Worm (Caenorhabditis elegans): ENCODE data around the gene pck-1.

Gene pck-1

DNA sequence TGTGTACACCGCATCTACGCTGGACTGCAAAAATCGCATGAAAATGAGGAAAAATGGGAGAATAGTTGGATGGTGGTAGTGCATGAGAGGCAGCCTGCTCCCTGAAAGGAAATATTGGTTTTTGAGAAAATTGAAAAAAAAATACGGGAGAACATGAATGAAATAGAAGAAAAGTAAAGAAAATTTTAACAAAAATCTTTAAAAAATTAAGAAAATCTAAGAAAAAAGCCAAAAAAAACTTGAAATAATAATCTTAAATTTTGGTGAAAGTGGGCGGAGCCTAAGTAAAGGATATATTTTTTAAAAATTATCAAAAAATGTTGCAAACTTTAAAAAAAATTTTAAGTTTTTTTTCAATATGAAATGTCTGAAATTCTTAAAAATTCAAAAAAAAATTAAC, 42.2 kb downstream of the pck-1 start, which contains the start of gene H10E21.5:
Gene H10E21.5 (minus strand): TSS at position 101 of the 400 bp plus-strand sequence.
- TF ChIP-seq lsy-2 (tag; optimal IDR thresholded peaks at IDR 0.05) (no peak), nhr-6 (tag; optimal IDR thresholded peaks at IDR 0.05) (no peak), ztf-4 (tag; optimal IDR thresholded peaks at IDR 0.05) (no peak), blmp-1 (tag; optimal IDR thresholded peaks at IDR 0.05; ENCODE audit: insufficient read depth) (no peak), egl-27 (tag; optimal IDR thresholded peaks at IDR 0.05) (no peak), R02D3.7 (tag; optimal IDR thresholded peaks at IDR 0.05) (no peak), nhr-25 (tag; optimal IDR thresholded peaks at IDR 0.05) (no peak), mdl-1 (tag; optimal IDR thresholded peaks at IDR 0.05) (no peak), alr-1 (tag; optimal IDR thresholded peaks at IDR 0.05) (no peak), lin-39 (tag; optimal IDR thresholded peaks at IDR 0.05) (no peak), ztf-11 (tag; optimal IDR thresholded peaks at IDR 0.05) (no peak), unc-62 (GFP tag; optimal IDR thresholded peaks at IDR 0.05) (no peak), nhr-237 (tag; optimal IDR thresholded peaks at IDR 0.05) (no peak), skn-1 (tag; optimal IDR thresholded peaks at IDR 0.05) (no peak), sma-9 (GFP tag; optimal IDR thresholded peaks at IDR 0.05) (no peak), sma-9 (tag; optimal IDR thresholded peaks at IDR 0.05) (no peak), F13H6.1 (tag; optimal IDR thresholded peaks at IDR 0.05) (no peak), ztf-1 (GFP tag; conservative IDR thresholded peaks at IDR 0.05) (no peak), zag-1 (tag; optimal IDR thresholded peaks at IDR 0.05) (no peak), ceh-82 (tag; optimal IDR thresholded peaks at IDR 0.05) (no peak), nhr-10 (tag; optimal IDR thresholded peaks at IDR 0.05) (no peak)

DNA sequence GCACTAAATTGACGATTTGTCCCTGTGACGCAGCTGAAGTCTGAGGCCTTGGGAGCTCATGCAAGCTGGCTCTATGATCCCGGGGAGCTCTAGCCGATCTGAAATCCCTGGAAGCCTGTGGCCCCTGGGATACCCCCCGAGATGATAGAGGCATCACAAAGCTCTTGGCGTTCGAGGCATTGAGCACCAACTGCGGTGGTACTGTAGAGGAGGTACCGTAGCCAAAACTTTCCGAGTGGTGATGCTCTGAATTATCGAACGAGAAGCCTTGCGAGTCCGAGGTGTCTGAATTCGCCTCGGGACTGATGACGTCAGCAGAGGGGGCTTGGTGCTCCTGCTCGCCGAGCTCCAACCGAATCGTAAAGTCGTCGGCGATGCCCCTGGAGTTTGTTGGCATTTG, 44.8 kb downstream of the pck-1 start:
- TF ChIP-seq ztf-4 (tag; optimal IDR thresholded peaks at IDR 0.05) (no peak), mdl-1 (tag; optimal IDR thresholded peaks at IDR 0.05) (no peak), elt-3 (tag; optimal IDR thresholded peaks at IDR 0.05) (no peak), blmp-1 (tag; optimal IDR thresholded peaks at IDR 0.05; ENCODE audit: insufficient read depth) (no peak), ceh-82 (tag; optimal IDR thresholded peaks at IDR 0.05) (no peak), skn-1 (tag; optimal IDR thresholded peaks at IDR 0.05) (no peak), Y55F3AM.14 (GFP tag; optimal IDR thresholded peaks at IDR 0.05) (no peak), ceh-16 (tag; optimal IDR thresholded peaks at IDR 0.05) (no peak), C34F6.9 (tag; optimal IDR thresholded peaks at IDR 0.05) (no peak), fos-1 (tag; optimal IDR thresholded peaks at IDR 0.05) (no peak)

DNA sequence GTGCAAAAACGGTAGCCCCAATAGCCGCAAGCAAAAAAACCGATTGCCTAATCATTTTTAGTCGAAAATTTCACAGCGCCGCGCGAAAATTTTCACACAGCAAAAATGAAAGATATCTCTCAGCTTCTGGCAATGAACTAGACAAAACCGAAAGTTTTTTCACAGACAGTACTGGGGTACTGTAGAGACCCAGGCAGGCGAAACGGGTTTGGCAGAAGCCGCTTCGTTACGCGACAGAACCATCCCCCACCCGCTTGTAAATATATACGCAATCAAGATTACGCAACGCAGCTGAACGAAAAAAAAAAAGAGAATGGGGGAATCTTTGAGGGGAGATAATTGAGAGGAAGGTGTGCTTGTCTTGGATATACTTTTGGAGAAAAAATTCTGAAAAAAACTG, 46.6 kb downstream of the pck-1 start, which contains the start of gene H10E21.4:
Gene H10E21.4 (minus strand): TSS at position 167 of the 400 bp plus-strand sequence.
- TF ChIP-seq sma-3 (GFP tag; optimal IDR thresholded peaks at IDR 0.05) (no peak), alr-1 (tag; optimal IDR thresholded peaks at IDR 0.05) (no peak), ztf-1 (GFP tag; conservative IDR thresholded peaks at IDR 0.05) (no peak), lin-13 (GFP tag; optimal IDR thresholded peaks at IDR 0.05) (no peak), mdl-1 (tag; optimal IDR thresholded peaks at IDR 0.05) (no peak), peb-1 (tag; optimal IDR thresholded peaks at IDR 0.05) (no peak), gmeb-1 (tag; optimal IDR thresholded peaks at IDR 0.05) (no peak), aly-2 (tag; optimal IDR thresholded peaks at IDR 0.05) (no peak), egl-27 (tag; optimal IDR thresholded peaks at IDR 0.05) (no peak), lsy-2 (tag; optimal IDR thresholded peaks at IDR 0.05) (no peak), ama-1 (optimal IDR thresholded peaks at IDR 0.05) (no peak), nhr-77 (tag; optimal IDR thresholded peaks at IDR 0.05) (no peak), unc-62 (GFP tag; optimal IDR thresholded peaks at IDR 0.05) (no peak), ceh-82 (tag; optimal IDR thresholded peaks at IDR 0.05) (no peak)

- no peak for TF ChIP-seq aly-2 (tag; optimal IDR thresholded peaks at IDR 0.05)
- TF ChIP-seq lsy-2 (tag; optimal IDR thresholded peaks at IDR 0.05) = no peak
- TF ChIP-seq lin-39 (tag; optimal IDR thresholded peaks at IDR 0.05) = no peak
- no peak for TF ChIP-seq nhr-6 (tag; optimal IDR thresholded peaks at IDR 0.05)
- TF ChIP-seq snpc-4 (tag; optimal IDR thresholded peaks at IDR 0.05) = no peak
- TF ChIP-seq ztf-11 (tag; optimal IDR thresholded peaks at IDR 0.05) = no peak
- TF ChIP-seq lin-13 (GFP tag; optimal IDR thresholded peaks at IDR 0.05) = no peak
- TF ChIP-seq nhr-129 (tag; optimal IDR thresholded peaks at IDR 0.05) = no peak
- no peak for TF ChIP-seq Y55F3AM.14 (GFP tag; optimal IDR thresholded peaks at IDR 0.05)
- TF ChIP-seq egl-27 (tag; optimal IDR thresholded peaks at IDR 0.05) = no peak
- no peak for TF ChIP-seq ztf-1 (GFP tag; conservative IDR thresholded peaks at IDR 0.05)
- TF ChIP-seq ZK546.5 (tag; optimal IDR thresholded peaks at IDR 0.05) = no peak
- TF ChIP-seq lin-11 (tag; optimal IDR thresholded peaks at IDR 0.05) = no peak
These were observed 48.5 kb downstream of the pck-1 start for ce11 chrIII:17558-17957.

Measured in whole organism, L2 larva.